Worm (Caenorhabditis elegans): ENCODE results near the gene F23H12.10.

ce11 chrV:12421360-12421759 lies 47.3 kb upstream of the F23H12.10 start:
- TF ChIP-seq dao-5 (tag; optimal IDR thresholded peaks at IDR 0.05) (no peak), him-1 (tag; optimal IDR thresholded peaks at IDR 0.05) (no peak), W03F9.2 (tag; optimal IDR thresholded peaks at IDR 0.05) (no peak)
